Worm (Caenorhabditis elegans) whole organism, L2 larva: ENCODE data around the gene C10B5.1.
"Not testable (repeated sequence)": the region's sequence is repeated elsewhere in the genome, so short reads cannot be mapped to it uniquely, and the experiment has no call there.

ENCODE experiments used
- ama-1 ChIP-seq: fragments of 150-350 bp; optimal IDR thresholded peaks from 2 replicates; lab custom pipeline; 2018; ENCODE audit warnings: inconsistent platforms
- dmd-4 ChIP-seq: sonication (generic microtip); optimal IDR thresholded peaks from 2 replicates; lab custom pipeline; 2017; ENCODE audit warnings: missing biosample characterization, missing genetic modification characterization
- lin-11 ChIP-seq: fragments of 150-350 bp; sonication (generic microtip); optimal IDR thresholded peaks from 2 replicates; lab custom pipeline; 2014; ENCODE audit warnings: missing biosample characterization, missing genetic modification characterization, inconsistent platforms, mixed read lengths
- nhr-11 ChIP-seq: fragments of 150-350 bp; optimal IDR thresholded peaks from 2 replicates; lab custom pipeline; 2014; ENCODE audit warnings: missing biosample characterization, missing genetic modification characterization
- nhr-237 ChIP-seq: fragments of 150-350 bp; optimal IDR thresholded peaks from 2 replicates; lab custom pipeline; 2014; ENCODE audit warnings: missing biosample characterization, missing genetic modification characterization
- unc-39 ChIP-seq: fragments of 150-350 bp; optimal IDR thresholded peaks from 2 replicates; lab custom pipeline; 2014; ENCODE audit warnings: missing biosample characterization, missing genetic modification characterization
- zag-1 ChIP-seq: fragments of 150-350 bp; optimal IDR thresholded peaks from 2 replicates; lab custom pipeline; 2014; ENCODE audit warnings: missing biosample characterization, missing genetic modification characterization
- ztf-1 ChIP-seq: fragments of 200-800 bp; sonication (Bioruptor generic); conservative IDR thresholded peaks from 2 replicates; pipeline ENCODE4 v1.3.6; 2022; ENCODE audit warnings: missing genetic modification characterization, missing compliant biosample characterization

ce11 chrV:8574762-8575161 is 6.3 kb upstream of the C10B5.1 start, which contains the start of gene F25G6.1:
- not testable (repeated sequence) for TF ChIP-seq lin-11 (tag; lab: Kevin White, UChicago); unc-39 (tag; lab: Kevin White, UChicago); ztf-1 (GFP tag; lab: Robert Waterston, UW); zag-1 (tag; lab: Kevin White, UChicago); nhr-11 (tag; lab: Kevin White, UChicago); nhr-237 (tag; lab: Kevin White, UChicago); dmd-4 (tag; lab: Kevin White, UChicago); ama-1 (lab: Kevin White, UChicago)
